ENCODE assay signal across 1 fruit fly cellular context in the genomic region with DNA sequence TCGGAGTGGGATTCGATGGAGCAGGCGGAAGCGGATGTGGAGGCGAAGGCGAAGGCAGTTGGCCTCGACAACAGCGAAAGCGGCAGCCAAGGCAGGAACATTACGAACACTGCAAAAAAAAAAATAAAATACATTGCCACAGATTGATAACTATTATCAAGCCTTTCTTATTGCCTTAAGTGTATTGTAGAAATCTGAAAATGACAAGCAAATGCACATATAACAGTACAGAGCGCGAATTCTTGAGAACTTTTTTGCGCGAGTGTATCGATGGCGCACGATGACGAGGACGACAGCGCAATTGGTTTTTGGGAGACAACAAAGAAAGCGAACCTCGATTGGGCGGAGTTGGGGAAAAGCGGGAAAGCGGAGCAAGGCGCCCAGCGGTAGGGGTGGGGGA.
TF ChIP-seq lines count a peak whose summit lies in the region.

No protein-coding gene starts in this region.

TF ChIP-seq in whole organism, embryonic, 481 proteins besides CTCF, POLR2A, EP300 and RAD21 (continued from another document and continues in another):
- TF ChIP-seq CG6765 (GFP tag; optimal IDR thresholded peaks at IDR 0.05; lab: Kevin White, UChicago) (no peak), Hsf (GFP tag; optimal IDR thresholded peaks at IDR 0.05; lab: Kevin White, UChicago) (peak; percentile 3), CG12391 (tag; optimal IDR thresholded peaks at IDR 0.05; lab: Kevin White, UChicago) (no peak), CG12769 (tag; optimal IDR thresholded peaks at IDR 0.05; lab: Kevin White, UChicago) (peak; percentile 5), CG10274 (GFP tag; optimal IDR thresholded peaks at IDR 0.05; lab: Kevin White, UChicago) (no peak), cwo (GFP tag; optimal IDR thresholded peaks at IDR 0.05; lab: Kevin White, UChicago) (peak; percentile 35), CG11093 (GFP tag; IDR thresholded peaks at IDR 0.05; lab: Robert Waterston, UW) (no peak), Antp (GFP tag; optimal IDR thresholded peaks at IDR 0.05; lab: Kevin White, UChicago) (peak; percentile 9), CG1832 (GFP tag; optimal IDR thresholded peaks at IDR 0.05; lab: Kevin White, UChicago) (no peak), zfh2 (GFP tag; optimal IDR thresholded peaks at IDR 0.05; lab: Kevin White, UChicago) (no peak), dpn (GFP tag; optimal IDR thresholded peaks at IDR 0.05; lab: Kevin White, UChicago) (peak; percentile 8 to 19), grau (tag; optimal IDR thresholded peaks at IDR 0.05; lab: Kevin White, UChicago) (peak; percentile 4), pho (GFP tag; optimal IDR thresholded peaks at IDR 0.05; lab: Kevin White, UChicago) (peak; percentile 29), CG11560 (tag; IDR thresholded peaks at IDR 0.05; lab: Robert Waterston, UW) (0 out of 3 replicates have a peak, but pooled peaks have one; percentile 24), CG12155 (GFP tag; optimal IDR thresholded peaks at IDR 0.05; lab: Kevin White, UChicago) (peak; percentile 2), CG10543 (GFP tag; optimal IDR thresholded peaks at IDR 0.05; lab: Kevin White, UChicago) (no peak), zen2 (GFP tag; IDR thresholded peaks at IDR 0.05; lab: Robert Waterston, UW; ENCODE audit: partially characterized antibody) (no peak), nerfin-1 (tag; optimal IDR thresholded peaks at IDR 0.05; lab: Kevin White, UChicago) (no peak), NC2β (GFP tag; optimal IDR thresholded peaks at IDR 0.05; lab: Kevin White, UChicago) (no peak), gem (tag; optimal IDR thresholded peaks at IDR 0.05; lab: Kevin White, UChicago) (peak; percentile 17), CG16813 (GFP tag; IDR thresholded peaks at IDR 0.05; lab: Robert Waterston, UW; ENCODE audit: partially characterized antibody) (no peak), ken (GFP tag; IDR thresholded peaks at IDR 0.05; lab: Robert Waterston, UW) (no peak), so (GFP tag; IDR thresholded peaks at IDR 0.05; lab: Robert Waterston, UW) (0 out of 3 replicates have a peak, but pooled peaks have one; percentile 24), Hand (GFP tag; optimal IDR thresholded peaks at IDR 0.05; lab: Kevin White, UChicago) (peak; percentile 39), Deaf1 (tag; optimal IDR thresholded peaks at IDR 0.05; lab: Kevin White, UChicago) (no peak), ssp (GFP tag; IDR thresholded peaks at IDR 0.05; lab: Robert Waterston, UW) (no peak), CG7963 (GFP tag; IDR thresholded peaks at IDR 0.05; lab: Robert Waterston, UW; ENCODE audit: partially characterized antibody) (no peak), CG34224 (GFP tag; IDR thresholded peaks at IDR 0.05; lab: Robert Waterston, UW; ENCODE audit: partially characterized antibody) (no peak), ci (GFP tag; IDR thresholded peaks at IDR 0.05; lab: Robert Waterston, UW) (peak; percentile 33; the same call in 1 of the 3 replicates), lmd (GFP tag; IDR thresholded peaks at IDR 0.05; lab: Robert Waterston, UW) (peak; percentile 50), BEAF-32 (GFP tag; optimal IDR thresholded peaks at IDR 0.05; lab: Kevin White, UChicago) (no peak), CG8290 (GFP tag; optimal IDR thresholded peaks at IDR 0.05; lab: Kevin White, UChicago) (no peak), CG8290 (tag; optimal IDR thresholded peaks at IDR 0.05; lab: Kevin White, UChicago) (no peak), corto (GFP tag; optimal IDR thresholded peaks at IDR 0.05; lab: Kevin White, UChicago) (no peak), Ptx1 (GFP tag; IDR thresholded peaks at IDR 0.05; lab: Robert Waterston, UW) (peak; percentile 27), CG15269 (tag; optimal IDR thresholded peaks at IDR 0.05; lab: Kevin White, UChicago) (peak; percentile 29), CG9797 (GFP tag; optimal IDR thresholded peaks at IDR 0.05; lab: Kevin White, UChicago) (no peak), Dip3 (GFP tag; optimal IDR thresholded peaks at IDR 0.05; lab: Kevin White, UChicago) (peak; percentile 11), esg (GFP tag; conservative IDR thresholded peaks at IDR 0.05; lab: Robert Waterston, UW) (0 out of 2 replicates have a peak, but pooled peaks have one; percentile 12), E2f1 (GFP tag; IDR thresholded peaks at IDR 0.05; lab: Robert Waterston, UW) (no peak), Meics (GFP tag; optimal IDR thresholded peaks at IDR 0.05; lab: Kevin White, UChicago) (peak; percentile 25), CG16815 (GFP tag; optimal IDR thresholded peaks at IDR 0.05; lab: Kevin White, UChicago) (no peak), CG15011 (GFP tag; optimal IDR thresholded peaks at IDR 0.05; lab: Kevin White, UChicago) (no peak), eve (GFP tag; optimal IDR thresholded peaks at IDR 0.05; lab: Kevin White, UChicago) (no peak), CG15696 (tag; optimal IDR thresholded peaks at IDR 0.05; lab: Kevin White, UChicago) (no peak), Blimp-1 (GFP tag; optimal IDR thresholded peaks at IDR 0.05; lab: Kevin White, UChicago) (no peak), CG11085 (GFP tag; IDR thresholded peaks at IDR 0.05; lab: Robert Waterston, UW) (no peak), CHES-1-like (GFP tag; optimal IDR thresholded peaks at IDR 0.05; lab: Kevin White, UChicago) (no peak), fd102C (GFP tag; optimal IDR thresholded peaks at IDR 0.05; lab: Kevin White, UChicago) (no peak), Mes4 (GFP tag; optimal IDR thresholded peaks at IDR 0.05; lab: Kevin White, UChicago) (no peak), ERR (GFP tag; optimal IDR thresholded peaks at IDR 0.05; lab: Kevin White, UChicago) (no peak), CG6813 (GFP tag; optimal IDR thresholded peaks at IDR 0.05; lab: Kevin White, UChicago) (peak; percentile 7), pan (optimal IDR thresholded peaks at IDR 0.05; lab: Kevin White, UChicago) (no peak), pan (GFP tag; optimal IDR thresholded peaks at IDR 0.05 in 1 of 2, IDR thresholded peaks at IDR 0.05 in 1 of 2) (peak in 1 of 2 experiments; percentile 31), HLHmδ (GFP tag; optimal IDR thresholded peaks at IDR 0.05; lab: Kevin White, UChicago) (no peak), CG10366 (GFP tag; IDR thresholded peaks at IDR 0.05; lab: Robert Waterston, UW) (peak; percentile 30; the same call in 1 of the 2 replicates), CG7839 (tag; optimal IDR thresholded peaks at IDR 0.05; lab: Kevin White, UChicago) (peak; percentile 28), H15 (GFP tag; IDR thresholded peaks at IDR 0.05; lab: Robert Waterston, UW) (no peak), MESR4 (GFP tag; optimal IDR thresholded peaks at IDR 0.05; lab: Kevin White, UChicago) (no peak), Tbp (GFP tag; optimal IDR thresholded peaks at IDR 0.05; lab: Kevin White, UChicago) (no peak), Mrtf (GFP tag; IDR thresholded peaks at IDR 0.05; lab: Robert Waterston, UW) (no peak), tin (GFP tag; optimal IDR thresholded peaks at IDR 0.05; lab: Kevin White, UChicago) (no peak), ato (GFP tag; IDR thresholded peaks at IDR 0.05; lab: Robert Waterston, UW; ENCODE audit: partially characterized antibody) (no peak), Side (GFP tag; optimal IDR thresholded peaks at IDR 0.05; lab: Kevin White, UChicago) (no peak), sob (GFP tag; IDR thresholded peaks at IDR 0.05; lab: Robert Waterston, UW) (peak; percentile 48; the same call in 1 of the 2 replicates), fd3F (GFP tag; optimal IDR thresholded peaks at IDR 0.05; lab: Kevin White, UChicago) (no peak), CG13624 (GFP tag; optimal IDR thresholded peaks at IDR 0.05; lab: Kevin White, UChicago) (peak; percentile 46), Atf-2 (GFP tag; optimal IDR thresholded peaks at IDR 0.05; lab: Kevin White, UChicago) (no peak), CG4820 (GFP tag; optimal IDR thresholded peaks at IDR 0.05; lab: Kevin White, UChicago) (no peak), Mad (GFP tag; optimal IDR thresholded peaks at IDR 0.05; lab: Kevin White, UChicago) (no peak), sens (GFP tag; lab: Kevin White, UChicago) (peak; percentile 53), sd (tag; optimal IDR thresholded peaks at IDR 0.05; lab: Kevin White, UChicago) (no peak), Med (GFP tag; lab: Kevin White, UChicago) (peak; percentile 82), Ada2b (GFP tag; IDR thresholded peaks at IDR 0.05; lab: Robert Waterston, UW) (no peak), CG34376 (GFP tag; optimal IDR thresholded peaks at IDR 0.05; lab: Kevin White, UChicago) (no peak), CG10462 (GFP tag; optimal IDR thresholded peaks at IDR 0.05; lab: Kevin White, UChicago) (no peak), CG3847 (GFP tag; IDR thresholded peaks at IDR 0.05; lab: Robert Waterston, UW) (peak; percentile 42; the same call in 1 of the 2 replicates), CG2116 (GFP tag; optimal IDR thresholded peaks at IDR 0.05; lab: Kevin White, UChicago) (no peak), gro (GFP tag; optimal IDR thresholded peaks at IDR 0.05; lab: Kevin White, UChicago) (no peak), bab2 (GFP tag; optimal IDR thresholded peaks at IDR 0.05; lab: Kevin White, UChicago) (no peak), wdn (GFP tag; IDR thresholded peaks at IDR 0.05; lab: Robert Waterston, UW) (no peak), CG10431 (GFP tag; optimal IDR thresholded peaks at IDR 0.05; lab: Kevin White, UChicago) (no peak), Hmr (GFP tag; optimal IDR thresholded peaks at IDR 0.05; lab: Kevin White, UChicago) (peak; percentile 60), CG17912 (GFP tag; optimal IDR thresholded peaks at IDR 0.05; lab: Kevin White, UChicago) (no peak), CG17328 (GFP tag; IDR thresholded peaks at IDR 0.05; lab: Robert Waterston, UW) (0 out of 2 replicates have a peak, but pooled peaks have one; percentile 20), Scr (GFP tag; IDR thresholded peaks at IDR 0.05; lab: Robert Waterston, UW; ENCODE audit: partially characterized antibody) (no peak), Hr78 (GFP tag; optimal IDR thresholded peaks at IDR 0.05; lab: Kevin White, UChicago) (no peak), CG3065 (GFP tag; optimal IDR thresholded peaks at IDR 0.05; lab: Kevin White, UChicago) (no peak), CG18011 (GFP tag; optimal IDR thresholded peaks at IDR 0.05; lab: Kevin White, UChicago) (no peak), CG13287 (GFP tag; IDR thresholded peaks at IDR 0.05; lab: Robert Waterston, UW; ENCODE audit: partially characterized antibody) (no peak), Eip74EF (GFP tag; optimal IDR thresholded peaks at IDR 0.05; lab: Kevin White, UChicago) (no peak), croc (GFP tag; conservative IDR thresholded peaks at IDR 0.05; lab: Robert Waterston, UW) (no peak), CG1647 (GFP tag; optimal IDR thresholded peaks at IDR 0.05; lab: Kevin White, UChicago) (no peak), CG18599 (GFP tag; optimal IDR thresholded peaks at IDR 0.05; lab: Kevin White, UChicago) (peak; percentile 70), gce (GFP tag; IDR thresholded peaks at IDR 0.05; lab: Robert Waterston, UW) (no peak), mam (GFP tag; optimal IDR thresholded peaks at IDR 0.05; lab: Kevin White, UChicago) (peak; percentile 36), Fer1 (GFP tag; optimal IDR thresholded peaks at IDR 0.05; lab: Kevin White, UChicago) (peak; percentile 37), lilli (GFP tag; optimal IDR thresholded peaks at IDR 0.05; lab: Kevin White, UChicago) (peak; percentile 34), H2.0 (GFP tag; IDR thresholded peaks at IDR 0.05; lab: Robert Waterston, UW) (0 out of 2 replicates have a peak, but pooled peaks have one; percentile 25), insv (GFP tag; optimal IDR thresholded peaks at IDR 0.05; lab: Kevin White, UChicago) (no peak), CG11695 (GFP tag; IDR thresholded peaks at IDR 0.05; lab: Robert Waterston, UW) (no peak), CG10209 (GFP tag; optimal IDR thresholded peaks at IDR 0.05; lab: Kevin White, UChicago) (no peak), MTF-1 (GFP tag; optimal IDR thresholded peaks at IDR 0.05; lab: Kevin White, UChicago; ENCODE audit: borderline replicate concordance) (no peak), bigmax (GFP tag; optimal IDR thresholded peaks at IDR 0.05; lab: Kevin White, UChicago) (no peak), her (GFP tag; optimal IDR thresholded peaks at IDR 0.05; lab: Kevin White, UChicago) (peak; percentile 6), cas (GFP tag; IDR thresholded peaks at IDR 0.05; lab: Robert Waterston, UW) (no peak), CG30020 (tag; optimal IDR thresholded peaks at IDR 0.05; lab: Kevin White, UChicago) (no peak), Hr39 (optimal IDR thresholded peaks at IDR 0.05; lab: Kevin White, UChicago) (no peak), CG2678 (tag; optimal IDR thresholded peaks at IDR 0.05; lab: Kevin White, UChicago) (peak; percentile 15), CG13894 (tag; optimal IDR thresholded peaks at IDR 0.05; lab: Kevin White, UChicago) (peak; percentile 1), Dbx (GFP tag; IDR thresholded peaks at IDR 0.05; lab: Robert Waterston, UW) (peak; percentile 38; the same call in 1 of the 3 replicates), Ssrp (tag; optimal IDR thresholded peaks at IDR 0.05; lab: Kevin White, UChicago) (no peak), caup (GFP tag; optimal IDR thresholded peaks at IDR 0.05; lab: Kevin White, UChicago; ENCODE audit: severe bottlenecking) (no peak), hth (optimal IDR thresholded peaks at IDR 0.05; lab: Kevin White, UChicago) (no peak), CkIIα-i1 (GFP tag; IDR thresholded peaks at IDR 0.05; lab: Robert Waterston, UW) (no peak), E2f2 (GFP tag; IDR thresholded peaks at IDR 0.05; lab: Robert Waterston, UW) (no peak; the same call in 1 of the 2 replicates), CG12299 (tag; optimal IDR thresholded peaks at IDR 0.05; lab: Kevin White, UChicago) (no peak), jumu (GFP tag; optimal IDR thresholded peaks at IDR 0.05; lab: Kevin White, UChicago) (no peak), chm (GFP tag; IDR thresholded peaks at IDR 0.05; lab: Robert Waterston, UW) (no peak), nom (GFP tag; optimal IDR thresholded peaks at IDR 0.05; lab: Kevin White, UChicago) (no peak), ara (GFP tag; IDR thresholded peaks at IDR 0.05; lab: Robert Waterston, UW) (no peak), CG2120 (GFP tag; optimal IDR thresholded peaks at IDR 0.05; lab: Kevin White, UChicago) (peak; percentile 69), CG14014 (GFP tag; IDR thresholded peaks at IDR 0.05; lab: Robert Waterston, UW) (peak; percentile 45; the same call in 1 of the 2 replicates), CG18262 (tag; optimal IDR thresholded peaks at IDR 0.05; lab: Kevin White, UChicago) (no peak), zfh1 (GFP tag; IDR thresholded peaks at IDR 0.05; lab: Robert Waterston, UW) (0 out of 3 replicates have a peak, but pooled peaks have one; percentile 20), pzg (GFP tag; optimal IDR thresholded peaks at IDR 0.05; lab: Kevin White, UChicago) (no peak), CG7928 (GFP tag; optimal IDR thresholded peaks at IDR 0.05; lab: Kevin White, UChicago) (no peak), CG7786 (GFP tag; optimal IDR thresholded peaks at IDR 0.05; lab: Kevin White, UChicago) (peak; percentile 16)
